Fruit fly (Drosophila melanogaster) whole organism, embryonic: ENCODE data around the gene RpL13.

Experiments used
- CG10321 ChIP-seq: fragments of 200-800 bp; sonication (Bioruptor generic); IDR thresholded peaks from 2 replicates; pipeline ENCODE4 v1.3.6; 2022; ENCODE audit warnings: missing biosample characterization, missing genetic modification characterization
- CG10366 ChIP-seq: fragments of 200-800 bp; sonication (Bioruptor generic); IDR thresholded peaks from 2 replicates; pipeline ENCODE4 v1.3.6; 2022; ENCODE audit warnings: missing biosample characterization, missing genetic modification characterization
- CG11695 ChIP-seq: fragments of 200-800 bp; sonication (Bioruptor generic); IDR thresholded peaks from 3 replicates; pipeline ENCODE4 v1.3.6; 2022; ENCODE audit warnings: missing biosample characterization, missing genetic modification characterization
- CG11696 ChIP-seq: fragments of 200-800 bp; sonication (Bioruptor generic); IDR thresholded peaks from 2 replicates; pipeline ENCODE4 v1.3.6; 2022; ENCODE audit warnings: missing biosample characterization, missing genetic modification characterization
- CG12659 ChIP-seq: fragments of 200-800 bp; sonication (Bioruptor generic); optimal IDR thresholded peaks from 3 replicates; lab custom pipeline; 2017; ENCODE audit warnings: mild to moderate bottlenecking, missing biosample characterization, missing genetic modification reagents, missing genetic modification characterization
- CG12744 ChIP-seq: fragments of 200-800 bp; sonication (Bioruptor generic); optimal IDR thresholded peaks from 2 replicates; lab custom pipeline; 2016; ENCODE audit warnings: missing biosample characterization, missing genetic modification characterization
- CG15514 ChIP-seq: fragments of 200-800 bp; sonication (Bioruptor generic); optimal IDR thresholded peaks from 3 replicates; lab custom pipeline; 2017; ENCODE audit warnings: missing biosample characterization, missing genetic modification characterization, mild to moderate bottlenecking, moderate library complexity, missing genetic modification reagents
- CG1603 ChIP-seq: fragments of 200-800 bp; sonication (Bioruptor generic); optimal IDR thresholded peaks from 2 replicates; lab custom pipeline; 2019; ENCODE audit warnings: missing biosample characterization, mild to moderate bottlenecking, missing genetic modification characterization, moderate library complexity
- CG16779 ChIP-seq: fragments of 200-800 bp; sonication (Bioruptor generic); IDR thresholded peaks from 2 replicates; pipeline ENCODE4 v1.3.6; 2022; ENCODE audit warnings: missing biosample characterization, missing genetic modification characterization
- CG17802 ChIP-seq: fragments of 200-800 bp; sonication (Bioruptor generic); optimal IDR thresholded peaks from 2 replicates; lab custom pipeline; 2018; ENCODE audit warnings: missing biosample characterization, mild to moderate bottlenecking, missing genetic modification characterization, moderate library complexity
- CG2875 ChIP-seq: fragments of 200-800 bp; sonication (Bioruptor generic); optimal IDR thresholded peaks from 2 replicates; lab custom pipeline; 2017; ENCODE audit warnings: missing biosample characterization, mild to moderate bottlenecking, missing genetic modification characterization, missing genetic modification reagents
- CG30020 ChIP-seq: fragments of 200-800 bp; optimal IDR thresholded peaks from 2 replicates; lab custom pipeline; 2019; ENCODE audit warnings: missing biosample characterization, mild to moderate bottlenecking, missing genetic modification characterization, moderate library complexity
- CG3065 ChIP-seq: fragments of 200-800 bp; sonication (Bioruptor generic); optimal IDR thresholded peaks from 2 replicates; lab custom pipeline; 2016; ENCODE audit warnings: missing biosample characterization, missing genetic modification characterization
- CG3163 ChIP-seq: fragments of 200-800 bp; sonication (Bioruptor generic); optimal IDR thresholded peaks from 3 replicates; lab custom pipeline; 2016; ENCODE audit warnings: missing biosample characterization, missing genetic modification characterization
- CG32532 ChIP-seq: fragments of 200-800 bp; sonication (Bioruptor generic); IDR thresholded peaks from 2 replicates; pipeline ENCODE4 v1.3.6; 2022; ENCODE audit warnings: missing biosample characterization, missing genetic modification characterization
- CG3407 ChIP-seq: fragments of 200-800 bp; sonication (Bioruptor generic); optimal IDR thresholded peaks from 2 replicates; lab custom pipeline; 2018; ENCODE audit warnings: missing biosample characterization, mild to moderate bottlenecking, missing genetic modification characterization
- CG3995 ChIP-seq: fragments of 200-800 bp; sonication (Bioruptor generic); optimal IDR thresholded peaks from 3 replicates; lab custom pipeline; 2016; ENCODE audit warnings: missing biosample characterization, missing genetic modification characterization
- CG5245 ChIP-seq: fragments of 200-800 bp; sonication (Bioruptor generic); optimal IDR thresholded peaks from 3 replicates; lab custom pipeline; 2016; ENCODE audit warnings: missing biosample characterization, missing genetic modification characterization
- CG6254 ChIP-seq: fragments of 200-800 bp; sonication (Bioruptor generic); optimal IDR thresholded peaks from 3 replicates; lab custom pipeline; 2017; ENCODE audit warnings: mild to moderate bottlenecking, missing biosample characterization, missing genetic modification reagents, missing genetic modification characterization
- CG7556 ChIP-seq: fragments of 200-800 bp; sonication (Bioruptor generic); optimal IDR thresholded peaks from 2 replicates; lab custom pipeline; 2017; ENCODE audit warnings: missing biosample characterization, mild to moderate bottlenecking, missing genetic modification characterization
- CG8944 ChIP-seq: fragments of 200-800 bp; sonication (Bioruptor generic); optimal IDR thresholded peaks from 3 replicates; lab custom pipeline; 2016; ENCODE audit warnings: missing biosample characterization, missing genetic modification characterization
- D19A ChIP-seq: fragments of 200-800 bp; optimal IDR thresholded peaks from 3 replicates; lab custom pipeline; 2019; ENCODE audit warnings: missing biosample characterization, mild to moderate bottlenecking, missing genetic modification characterization, moderate library complexity
- Dref ChIP-seq: fragments of 200-800 bp; sonication (Bioruptor generic); IDR thresholded peaks from 2 replicates; pipeline ENCODE4 v1.3.6; 2022; ENCODE audit warnings: missing biosample characterization, missing genetic modification characterization
- E2f2 ChIP-seq: fragments of 200-800 bp; sonication (Bioruptor generic); IDR thresholded peaks from 2 replicates; pipeline ENCODE4 v1.3.6; 2022; ENCODE audit warnings: missing biosample characterization, missing genetic modification characterization
- Ets65A ChIP-seq: fragments of 200-800 bp; sonication (Bioruptor generic); peaks from one replicate; lab custom pipeline; 2016; ENCODE audit warnings: missing biosample characterization, missing genetic modification characterization
- Fer1 ChIP-seq: fragments of 200-800 bp; sonication (Bioruptor generic); optimal IDR thresholded peaks from 2 replicates; lab custom pipeline; 2017; ENCODE audit warnings: missing biosample characterization, mild to moderate bottlenecking, missing genetic modification characterization
- MBD-R2 ChIP-seq: fragments of 200-800 bp; sonication (Bioruptor generic); IDR thresholded peaks from 2 replicates; pipeline ENCODE4 v1.3.6; 2022; ENCODE audit warnings: missing biosample characterization, missing genetic modification characterization
- NC2β ChIP-seq: fragments of 200-800 bp; sonication (Bioruptor generic); optimal IDR thresholded peaks from 2 replicates; lab custom pipeline; 2016; ENCODE audit warnings: missing biosample characterization, missing genetic modification characterization
- NK7.1 ChIP-seq: fragments of 200-800 bp; sonication (Bioruptor generic); optimal IDR thresholded peaks from 3 replicates; lab custom pipeline; 2016; ENCODE audit warnings: missing biosample characterization, missing genetic modification characterization
- Sry-β ChIP-seq: fragments of 200-800 bp; sonication (Bioruptor generic); optimal IDR thresholded peaks from 2 replicates; lab custom pipeline; 2018; ENCODE audit warnings: missing biosample characterization, mild to moderate bottlenecking, missing genetic modification characterization, moderate library complexity
- Ssrp ChIP-seq: fragments of 200-800 bp; sonication (Bioruptor generic); optimal IDR thresholded peaks from 2 replicates; lab custom pipeline; 2018; ENCODE audit warnings: missing biosample characterization, mild to moderate bottlenecking, missing genetic modification characterization, moderate library complexity
- Vsx1 ChIP-seq: fragments of 200-800 bp; sonication (Bioruptor generic); optimal IDR thresholded peaks from 2 replicates; lab custom pipeline; 2017; ENCODE audit warnings: missing biosample characterization, mild to moderate bottlenecking, missing genetic modification characterization, missing genetic modification reagents
- dimm ChIP-seq: fragments of 200-800 bp; sonication (Bioruptor generic); IDR thresholded peaks from 2 replicates; pipeline ENCODE4 v1.3.6; 2022; ENCODE audit warnings: missing biosample characterization, missing genetic modification characterization
- en ChIP-seq: fragments of 200-800 bp; sonication (Bioruptor generic); optimal IDR thresholded peaks from 2 replicates; lab custom pipeline; 2016; ENCODE audit warnings: missing biosample characterization, missing genetic modification characterization
- eve ChIP-seq, 2 experiments: fragments of >200 bp; optimal IDR thresholded peaks; 2 replicates each; lab custom pipeline; 2017; ENCODE audit warnings: missing biosample characterization in 2 of 2, missing genetic modification characterization in 2 of 2
- exex ChIP-seq: fragments of 200-800 bp; sonication (Bioruptor generic); optimal IDR thresholded peaks from 4 replicates; lab custom pipeline; 2018; ENCODE audit warnings: missing biosample characterization, mild to moderate bottlenecking, missing genetic modification characterization, moderate library complexity
- gem ChIP-seq: fragments of 200-800 bp; sonication (Bioruptor generic); optimal IDR thresholded peaks from 2 replicates; lab custom pipeline; 2019; ENCODE audit warnings: missing biosample characterization, mild to moderate bottlenecking, missing genetic modification characterization, moderate library complexity
- gro ChIP-seq: fragments of 200-800 bp; sonication (Bioruptor generic); optimal IDR thresholded peaks from 2 replicates; lab custom pipeline; 2016; ENCODE audit warnings: missing biosample characterization, missing genetic modification characterization
- ken ChIP-seq: fragments of 200-800 bp; sonication (Bioruptor generic); IDR thresholded peaks from 3 replicates; pipeline ENCODE4 v1.3.6; 2022; ENCODE audit warnings: missing biosample characterization, missing genetic modification characterization
- lab ChIP-seq: fragments of 200-800 bp; sonication (Bioruptor generic); optimal IDR thresholded peaks from 3 replicates; lab custom pipeline; 2017; ENCODE audit warnings: missing biosample characterization, missing genetic modification characterization, mild to moderate bottlenecking, moderate library complexity, missing genetic modification reagents
- mirr ChIP-seq: fragments of 200-800 bp; sonication (Bioruptor generic); optimal IDR thresholded peaks from 3 replicates; lab custom pipeline; 2018; ENCODE audit warnings: missing biosample characterization, mild to moderate bottlenecking, missing genetic modification characterization
- oc ChIP-seq: fragments of 200-800 bp; sonication (Bioruptor generic); optimal IDR thresholded peaks from 2 replicates; lab custom pipeline; 2018; ENCODE audit warnings: missing biosample characterization, mild to moderate bottlenecking, missing genetic modification characterization, moderate library complexity
- p53 ChIP-seq: fragments of 200-800 bp; sonication (Bioruptor generic); optimal IDR thresholded peaks from 2 replicates; lab custom pipeline; 2016; ENCODE audit warnings: missing biosample characterization, missing genetic modification characterization
- pzg ChIP-seq: fragments of 200-800 bp; sonication (Bioruptor generic); optimal IDR thresholded peaks from 3 replicates; lab custom pipeline; 2018; ENCODE audit warnings: missing biosample characterization, mild to moderate bottlenecking, missing genetic modification characterization, moderate library complexity
- row ChIP-seq: fragments of 200-800 bp; sonication (Bioruptor generic); IDR thresholded peaks from 3 replicates; pipeline ENCODE4 v1.3.6; 2022; ENCODE audit warnings: missing biosample characterization, missing genetic modification characterization
- sc ChIP-seq, 3 experiments: fragments of >200 bp in 2 of 3; fragments of 200-800 bp in 1 of 3; sonication (Bioruptor generic) in 1 of 3; optimal IDR thresholded peaks; 2 replicates in 2 of 3; 3 replicates in 1 of 3; lab custom pipeline; 2017; ENCODE audit warnings: mild to moderate bottlenecking in 1 of 3, missing biosample characterization in 1 of 3, missing genetic modification characterization in 1 of 3, missing genetic modification reagents in 1 of 3
- schlank ChIP-seq: fragments of 200-800 bp; sonication (Bioruptor generic); optimal IDR thresholded peaks from 2 replicates; lab custom pipeline; 2018; ENCODE audit warnings: missing biosample characterization, mild to moderate bottlenecking, missing genetic modification characterization
- sisA ChIP-seq: fragments of 200-800 bp; sonication (Bioruptor generic); IDR thresholded peaks from 2 replicates; pipeline ENCODE4 v1.3.6; 2022; ENCODE audit warnings: missing biosample characterization, missing genetic modification characterization
- wdn ChIP-seq: fragments of 200-800 bp; sonication (Bioruptor generic); IDR thresholded peaks from 2 replicates; pipeline ENCODE4 v1.3.6; 2022; ENCODE audit warnings: missing biosample characterization, missing genetic modification characterization

The RpL13 gene

dm6 chr2L:9986402-9987350 lies 19.6 kb downstream of the RpL13 start (continued):
- no peak for TF ChIP-seq gro
- TF ChIP-seq sc (optimal IDR thresholded peaks at IDR 0.05; lab: Kevin White, UChicago), result no peak
- TF ChIP-seq sc (GFP tag; optimal IDR thresholded peaks at IDR 0.05; lab: Kevin White, UChicago), result peak; percentile 9
- TF ChIP-seq Fer1, result no peak
- peak; percentile 41 for TF ChIP-seq lab (GFP tag; lab: Kevin White, UChicago)
- no peak for TF ChIP-seq CG16779
- peak; percentile 49 for TF ChIP-seq CG5245 (GFP tag; lab: Kevin White, UChicago)
- TF ChIP-seq NC2β (GFP tag; lab: Kevin White, UChicago), result no peak
- peak; percentile 82 for TF ChIP-seq sisA (GFP tag; lab: Robert Waterston, UW)
- no peak for TF ChIP-seq CG11696
- TF ChIP-seq row (GFP tag; lab: Robert Waterston, UW), result peak; percentile 62
- TF ChIP-seq en (GFP tag; lab: Kevin White, UChicago), result no peak
- TF ChIP-seq MBD-R2, result no peak
- TF ChIP-seq schlank (tag; lab: Kevin White, UChicago), result no peak
- no peak for TF ChIP-seq CG15514 (GFP tag; lab: Kevin White, UChicago)
- no peak for TF ChIP-seq CG3995 (GFP tag; lab: Kevin White, UChicago)
- no peak for TF ChIP-seq p53 (GFP tag; lab: Kevin White, UChicago)
- TF ChIP-seq CG6254 (GFP tag; lab: Kevin White, UChicago), result no peak
- TF ChIP-seq CG3407 (GFP tag; lab: Kevin White, UChicago), result peak; percentile 1
- TF ChIP-seq CG10366, result peak; percentile 42; the same call in 1 of the 2 replicates
- TF ChIP-seq D19A (tag; lab: Kevin White, UChicago), result peak; percentile 54
- no peak for TF ChIP-seq CG30020 (tag; lab: Kevin White, UChicago)
- TF ChIP-seq CG12659 (GFP tag; lab: Kevin White, UChicago), result no peak
- no peak for TF ChIP-seq eve (GFP tag; optimal IDR thresholded peaks at IDR 0.05; lab: Kevin White, UChicago)
- TF ChIP-seq NK7.1 (GFP tag; lab: Kevin White, UChicago), result no peak
- TF ChIP-seq oc, result no peak
- peak; percentile 34 for TF ChIP-seq CG7556 (GFP tag; lab: Kevin White, UChicago)
- no peak for TF ChIP-seq E2f2
- TF ChIP-seq dimm (GFP tag; lab: Robert Waterston, UW), result no peak
- TF ChIP-seq ken, result peak; percentile 72
- TF ChIP-seq CG17802 (tag; lab: Kevin White, UChicago), result peak; percentile 55
- peak; percentile 63 for TF ChIP-seq gem (tag; lab: Kevin White, UChicago)
- TF ChIP-seq Ets65A (GFP tag; lab: Kevin White, UChicago), result peak; percentile 95
- TF ChIP-seq wdn (GFP tag; lab: Robert Waterston, UW), result no peak
- no peak for TF ChIP-seq Vsx1 (GFP tag; lab: Kevin White, UChicago)
- TF ChIP-seq CG32532 (GFP tag; lab: Robert Waterston, UW), result peak; percentile 18; the same call in 1 of the 2 replicates
- no peak for TF ChIP-seq CG11695 (GFP tag; lab: Robert Waterston, UW)
- no peak for TF ChIP-seq CG3163
- no peak for TF ChIP-seq Dref (GFP tag; lab: Robert Waterston, UW)
- peak; percentile 59 for TF ChIP-seq Ssrp (tag; lab: Kevin White, UChicago)
- peak; percentile 83 for TF ChIP-seq CG1603 (tag; lab: Kevin White, UChicago)
- no peak for TF ChIP-seq mirr (GFP tag; lab: Kevin White, UChicago)
- TF ChIP-seq CG12744 (GFP tag; lab: Kevin White, UChicago), result no peak
- TF ChIP-seq exex, result no peak
- no peak for TF ChIP-seq CG8944
- no peak for TF ChIP-seq pzg (GFP tag; lab: Kevin White, UChicago)
- no peak for TF ChIP-seq Sry-β (GFP tag; lab: Kevin White, UChicago)
- no peak for TF ChIP-seq CG10321 (GFP tag; lab: Robert Waterston, UW)
- TF ChIP-seq CG2875 (GFP tag; lab: Kevin White, UChicago), result peak; percentile 10
- TF ChIP-seq CG3065, result no peak
